Worm (Caenorhabditis elegans) whole organism, mixed stage, embryonic: ENCODE data around the gene srlf-29.

Experiments
- M03D4.4 ChIP-seq: sonication (generic microtip); optimal IDR thresholded peaks from 2 replicates; lab custom pipeline; 2017; ENCODE audit warnings: mild to moderate bottlenecking, missing genetic modification characterization, missing compliant biosample characterization
- bed-3 ChIP-seq: fragments of 200-800 bp; sonication (Bioruptor generic); optimal IDR thresholded peaks from 3 replicates; lab custom pipeline; 2018; ENCODE audit warnings: mild to moderate bottlenecking, missing genetic modification characterization, moderate library complexity, missing compliant biosample characterization
- blmp-1 ChIP-seq: fragments of 150-350 bp; optimal IDR thresholded peaks from 2 replicates; lab custom pipeline; 2014; ENCODE audit warnings: missing biosample characterization, missing genetic modification characterization
- ceh-39 ChIP-seq: fragments of 150-350 bp; optimal IDR thresholded peaks from 2 replicates; lab custom pipeline; 2014; ENCODE audit warnings: missing biosample characterization, missing genetic modification characterization
- ceh-43 ChIP-seq: fragments of 200-800 bp; sonication (Bioruptor generic); optimal IDR thresholded peaks from 2 replicates; lab custom pipeline; 2018; ENCODE audit warnings: mild to moderate bottlenecking, missing genetic modification characterization, moderate library complexity, missing compliant biosample characterization
- ceh-83 ChIP-seq: fragments of 200-800 bp; sonication (Bioruptor generic); optimal IDR thresholded peaks from 2 replicates; lab custom pipeline; 2018; ENCODE audit warnings: mild to moderate bottlenecking, missing genetic modification characterization, missing compliant biosample characterization
- ces-1 ChIP-seq: fragments of 150-350 bp; optimal IDR thresholded peaks from 2 replicates; lab custom pipeline; 2014; ENCODE audit warnings: missing biosample characterization, missing genetic modification reagents, missing genetic modification characterization
- cnd-1 ChIP-seq: fragments of 200-800 bp; sonication (Bioruptor generic); optimal IDR thresholded peaks from 2 replicates; lab custom pipeline; 2018; ENCODE audit warnings: mild to moderate bottlenecking, missing genetic modification characterization, missing compliant biosample characterization
- drap-1 ChIP-seq: fragments of 200-800 bp; sonication (Bioruptor generic); optimal IDR thresholded peaks from 3 replicates; lab custom pipeline; 2018; ENCODE audit warnings: mild to moderate bottlenecking, missing genetic modification characterization, missing compliant biosample characterization
- flh-1 ChIP-seq: fragments of 200-800 bp; sonication (Bioruptor generic); optimal IDR thresholded peaks from 2 replicates; lab custom pipeline; 2018; ENCODE audit warnings: mild to moderate bottlenecking, missing genetic modification characterization, moderate library complexity, missing compliant biosample characterization
- ham-2 ChIP-seq: fragments of 200-800 bp; sonication (Bioruptor generic); optimal IDR thresholded peaks from 2 replicates; lab custom pipeline; 2018; ENCODE audit warnings: mild to moderate bottlenecking, missing genetic modification characterization, missing compliant biosample characterization
- hlh-1 ChIP-seq: fragments of 150-350 bp; optimal IDR thresholded peaks from 2 replicates; lab custom pipeline; 2014; ENCODE audit warnings: missing biosample characterization, missing genetic modification reagents, missing genetic modification characterization
- lin-13 ChIP-seq: fragments of 150-350 bp; optimal IDR thresholded peaks from 2 replicates; lab custom pipeline; 2014; ENCODE audit warnings: missing biosample characterization, missing genetic modification characterization
- lin-32 ChIP-seq: fragments of 200-800 bp; sonication (Bioruptor generic); optimal IDR thresholded peaks from 2 replicates; lab custom pipeline; 2018; ENCODE audit warnings: mild to moderate bottlenecking, missing genetic modification characterization, missing compliant biosample characterization
- lsy-2 ChIP-seq: fragments of 150-350 bp; optimal IDR thresholded peaks from 2 replicates; lab custom pipeline; 2014; ENCODE audit warnings: missing biosample characterization, missing genetic modification characterization
- mab-5 ChIP-seq: fragments of 150-350 bp; optimal IDR thresholded peaks from 2 replicates; lab custom pipeline; 2014; ENCODE audit warnings: missing biosample characterization, missing genetic modification characterization
- mep-1 ChIP-seq: fragments of 150-350 bp; optimal IDR thresholded peaks from 2 replicates; lab custom pipeline; 2017; ENCODE audit warnings: missing biosample characterization, missing genetic modification reagents, missing genetic modification characterization, inconsistent platforms
- mls-2 ChIP-seq: sonication (generic microtip); optimal IDR thresholded peaks from 2 replicates; lab custom pipeline; 2016; ENCODE audit warnings: mild to moderate bottlenecking, missing genetic modification characterization, moderate library complexity, missing compliant biosample characterization
- nhr-12 ChIP-seq: fragments of 150-350 bp; optimal IDR thresholded peaks from 2 replicates; lab custom pipeline; 2014; ENCODE audit warnings: missing biosample characterization, missing genetic modification characterization
- nhr-2 ChIP-seq: fragments of 150-350 bp; optimal IDR thresholded peaks from 2 replicates; lab custom pipeline; 2014; ENCODE audit warnings: missing biosample characterization, missing genetic modification characterization
- nhr-237 ChIP-seq: fragments of 150-350 bp; optimal IDR thresholded peaks from 2 replicates; lab custom pipeline; 2014; ENCODE audit warnings: missing biosample characterization, missing genetic modification characterization
- nhr-28 ChIP-seq: fragments of 150-350 bp; optimal IDR thresholded peaks from 2 replicates; lab custom pipeline; 2014; ENCODE audit warnings: missing biosample characterization, missing genetic modification characterization
- nhr-76 ChIP-seq: sonication (generic microtip); optimal IDR thresholded peaks from 2 replicates; lab custom pipeline; 2017; ENCODE audit warnings: missing biosample characterization, missing genetic modification characterization
- pha-4 ChIP-seq: fragments of 150-350 bp; optimal IDR thresholded peaks from 2 replicates; lab custom pipeline; 2018; ENCODE audit warnings: missing biosample characterization, missing genetic modification reagents, missing genetic modification characterization
- sem-2 ChIP-seq: fragments of 200-800 bp; sonication (Bioruptor generic); optimal IDR thresholded peaks from 2 replicates; lab custom pipeline; 2018; ENCODE audit warnings: mild to moderate bottlenecking, missing genetic modification characterization, missing compliant biosample characterization
- snpc-4 ChIP-seq: fragments of 150-350 bp; optimal IDR thresholded peaks from 2 replicates; lab custom pipeline; 2014; ENCODE audit warnings: missing biosample characterization, missing genetic modification characterization
- sptf-1 ChIP-seq: sonication (generic microtip); optimal IDR thresholded peaks from 2 replicates; lab custom pipeline; 2017; ENCODE audit warnings: mild to moderate bottlenecking, missing genetic modification characterization, moderate library complexity, missing compliant biosample characterization
- tbx-8 ChIP-seq: fragments of 200-800 bp; sonication (Bioruptor generic); optimal IDR thresholded peaks from 2 replicates; lab custom pipeline; 2018; ENCODE audit warnings: mild to moderate bottlenecking, missing genetic modification characterization, moderate library complexity, missing compliant biosample characterization
- unc-120 ChIP-seq: sonication (generic microtip); optimal IDR thresholded peaks from 2 replicates; lab custom pipeline; 2017; ENCODE audit warnings: missing genetic modification characterization, missing compliant biosample characterization; ENCODE audit not compliant: poor library complexity, severe bottlenecking
- unc-39 ChIP-seq: fragments of 150-350 bp; optimal IDR thresholded peaks from 2 replicates; lab custom pipeline; 2014; ENCODE audit warnings: missing biosample characterization, missing genetic modification characterization
- unc-62 ChIP-seq: fragments of 150-350 bp; optimal IDR thresholded peaks from 2 replicates; lab custom pipeline; 2014; ENCODE audit warnings: missing biosample characterization, missing genetic modification reagents, missing genetic modification characterization
- zip-8 ChIP-seq: fragments of 150-350 bp; optimal IDR thresholded peaks from 2 replicates; lab custom pipeline; 2014; ENCODE audit warnings: missing biosample characterization, missing genetic modification characterization
- ztf-11 ChIP-seq: fragments of 150-350 bp; optimal IDR thresholded peaks from 2 replicates; lab custom pipeline; 2014; ENCODE audit warnings: missing biosample characterization, missing genetic modification characterization

Gene srlf-29

ce11 chrII:1666025-1666424 lies at the start of gene srlf-29:
Gene srlf-29 (plus strand): TSS chrII:1666325.
- TF ChIP-seq unc-120 (tag; lab: Kevin White, UChicago) (no peak), M03D4.4 (tag; lab: Kevin White, UChicago) (no peak), bed-3 (GFP tag; lab: Kevin White, UChicago) (no peak), lin-32 (GFP tag; lab: Kevin White, UChicago) (no peak), lin-13 (tag; lab: Kevin White, UChicago) (no peak), flh-1 (GFP tag; lab: Kevin White, UChicago) (no peak), pha-4 (no peak), mab-5 (tag; lab: Kevin White, UChicago) (no peak), cnd-1 (tag; lab: Kevin White, UChicago) (no peak), nhr-12 (tag; lab: Kevin White, UChicago) (no peak), unc-39 (tag; lab: Kevin White, UChicago) (no peak), mls-2 (no peak), nhr-28 (tag; lab: Kevin White, UChicago) (no peak), drap-1 (GFP tag; lab: Kevin White, UChicago) (no peak), ceh-83 (no peak), sptf-1 (tag; lab: Kevin White, UChicago) (no peak), nhr-237 (tag; lab: Kevin White, UChicago) (no peak), zip-8 (no peak), nhr-2 (tag; lab: Kevin White, UChicago) (no peak), ceh-43 (no peak)

ce11 chrII:1616382-1616781 lies 49.7 kb upstream of the srlf-29 start, which contains the start of gene fbxa-165:
Gene fbxa-165 (minus strand): TSS chrII:1616482.
- TF ChIP-seq bed-3 (GFP tag; lab: Kevin White, UChicago) (no peak), ceh-43 (no peak), M03D4.4 (tag; lab: Kevin White, UChicago) (no peak), sptf-1 (tag; lab: Kevin White, UChicago) (no peak), zip-8 (no peak), unc-39 (tag; lab: Kevin White, UChicago) (no peak), blmp-1 (tag; lab: Kevin White, UChicago) (no peak), hlh-1 (tag; lab: Kevin White, UChicago) (no peak)

- TF ChIP-seq lin-13 (tag; lab: Kevin White, UChicago) (no peak), tbx-8 (GFP tag; lab: Kevin White, UChicago) (no peak), ces-1 (GFP tag; lab: Kevin White, UChicago) (no peak), drap-1 (GFP tag; lab: Kevin White, UChicago) (no peak), unc-120 (tag; lab: Kevin White, UChicago) (no peak), nhr-2 (tag; lab: Kevin White, UChicago) (no peak), bed-3 (GFP tag; lab: Kevin White, UChicago) (no peak), nhr-237 (tag; lab: Kevin White, UChicago) (no peak), ztf-11 (tag; lab: Kevin White, UChicago) (no peak), ham-2 (GFP tag; lab: Kevin White, UChicago) (no peak), mep-1 (tag; lab: Kevin White, UChicago) (no peak), nhr-12 (tag; lab: Kevin White, UChicago) (no peak), ceh-39 (tag; lab: Kevin White, UChicago) (no peak), lin-32 (GFP tag; lab: Kevin White, UChicago) (no peak), M03D4.4 (tag; lab: Kevin White, UChicago) (no peak), hlh-1 (tag; lab: Kevin White, UChicago) (no peak), sem-2 (no peak), snpc-4 (tag; lab: Kevin White, UChicago) (no peak)
Measured at ce11 chrII:1618948-1619347, 47.2 kb upstream of the srlf-29 start, which contains the start of gene fbxa-166. Gene fbxa-166 (minus strand): TSS chrII:1619048.

- TF ChIP-seq nhr-12 (tag; lab: Kevin White, UChicago): no peak
- TF ChIP-seq flh-1 (GFP tag; lab: Kevin White, UChicago): no peak
- no peak for TF ChIP-seq sem-2
- TF ChIP-seq mab-5 (tag; lab: Kevin White, UChicago): no peak
- TF ChIP-seq unc-62 (GFP tag; lab: Kevin White, UChicago): no peak
- no peak for TF ChIP-seq nhr-76 (tag; lab: Kevin White, UChicago)
- no peak for TF ChIP-seq hlh-1 (tag; lab: Kevin White, UChicago)
- no peak for TF ChIP-seq lsy-2 (tag; lab: Kevin White, UChicago)
Measured at ce11 chrII:1621180-1621579, 44.9 kb upstream of the srlf-29 start, which contains the start of gene fbxa-158. Gene fbxa-158 (minus strand): TSS chrII:1621280.
